Fruit fly (Drosophila melanogaster): Measurements from ENCODE around the gene Glut3.

- peak; percentile 29 for TF ChIP-seq CG8478 (optimal IDR thresholded peaks at IDR 0.05)
- peak; percentile 25 to 40 for TF ChIP-seq CTCF (optimal IDR thresholded peaks at IDR 0.05)
These were observed 41.9 kb downstream of the Glut3 start, which contains the start of gene abd-A for dm6 chr3R:16829859-16830557.
